Worm (Caenorhabditis elegans) whole organism, young adult: ENCODE results near the gene trcs-2.
A peak's percentile ranks its signal among the peaks of the same experiment; 100 is the strongest.

Experiments used
- B0019.2 ChIP-seq: fragments of 200-800 bp; sonication (Bioruptor generic); conservative IDR thresholded peaks from 2 replicates; pipeline ENCODE4 v1.3.6; 2022; ENCODE audit warnings: missing genetic modification reagents, missing genetic modification characterization, missing compliant biosample characterization
- B0261.1 ChIP-seq: sonication (generic microtip); optimal IDR thresholded peaks from 2 replicates; lab custom pipeline; 2016; ENCODE audit warnings: mild to moderate bottlenecking, missing genetic modification characterization, moderate library complexity, missing compliant biosample characterization
- B0336.3 ChIP-seq: fragments of 200-800 bp; sonication (Bioruptor generic); IDR thresholded peaks from 2 replicates; pipeline ENCODE4 v1.3.6; 2022; ENCODE audit warnings: missing genetic modification characterization, missing compliant biosample characterization
- D2030.7 ChIP-seq: fragments of 200-800 bp; sonication (Bioruptor generic); IDR thresholded peaks from 2 replicates; pipeline ENCODE4 v1.3.6; 2022; ENCODE audit warnings: missing genetic modification reagents, missing genetic modification characterization, missing compliant biosample characterization
- F52B5.7 ChIP-seq: sonication (generic microtip); optimal IDR thresholded peaks from 2 replicates; lab custom pipeline; 2016; ENCODE audit warnings: mild to moderate bottlenecking, missing genetic modification characterization, missing compliant biosample characterization
- ZK185.1 ChIP-seq: sonication (generic microtip); optimal IDR thresholded peaks from 2 replicates; lab custom pipeline; 2016; ENCODE audit warnings: mild to moderate bottlenecking, missing genetic modification characterization, missing compliant biosample characterization; ENCODE audit not compliant: poor library complexity, severe bottlenecking
- ama-1 ChIP-seq, 3 experiments: fragments of 150-350 bp in 1 of 3; sonication (generic microtip) in 2 of 3; optimal IDR thresholded peaks; 2 replicates each; lab custom pipeline; 2014 to 2018; ENCODE audit warnings: missing biosample characterization in 2 of 3, missing genetic modification characterization in 2 of 3, missing genetic modification reagents in 2 of 3
- aptf-2 ChIP-seq: fragments of 200-800 bp; sonication (Bioruptor generic); conservative IDR thresholded peaks from 2 replicates; pipeline ENCODE4 v1.3.6; 2022; ENCODE audit warnings: missing genetic modification reagents, missing genetic modification characterization, missing compliant biosample characterization
- attf-3 ChIP-seq: fragments of 200-800 bp; sonication (Bioruptor generic); conservative IDR thresholded peaks from 2 replicates; pipeline ENCODE4 v1.3.6; 2022; ENCODE audit warnings: missing genetic modification reagents, missing genetic modification characterization, missing compliant biosample characterization
- attf-5 ChIP-seq: fragments of 200-800 bp; sonication (Bioruptor generic); optimal IDR thresholded peaks from 2 replicates; lab custom pipeline; 2018; ENCODE audit warnings: mild to moderate bottlenecking, missing genetic modification characterization, missing compliant biosample characterization
- attf-6 ChIP-seq: fragments of 200-800 bp; sonication (Bioruptor generic); IDR thresholded peaks from 2 replicates; pipeline ENCODE4 v1.3.6; 2022; ENCODE audit warnings: missing genetic modification reagents, missing genetic modification characterization, missing compliant biosample characterization
- bed-2 ChIP-seq: fragments of 200-800 bp; sonication (Bioruptor generic); IDR thresholded peaks from 2 replicates; pipeline ENCODE4 v1.3.6; 2022; ENCODE audit warnings: missing genetic modification reagents, missing genetic modification characterization, missing compliant biosample characterization
- cebp-1 ChIP-seq, 2 experiments: fragments of 200-800 bp in 1 of 2; sonication (Bioruptor generic) in 1 of 2; sonication (generic microtip) in 1 of 2; IDR thresholded peaks in 1 of 2; optimal IDR thresholded peaks in 1 of 2; 2 replicates each; pipeline versions ENCODE4 v1.3.6 to Lab custom; 2017 to 2022; ENCODE audit warnings: missing compliant biosample characterization in 2 of 2, missing genetic modification characterization in 2 of 2, mild to moderate bottlenecking in 1 of 2, missing genetic modification reagents in 1 of 2, moderate library complexity in 1 of 2
- ceh-91 ChIP-seq: fragments of 200-800 bp; sonication (Bioruptor generic); IDR thresholded peaks from 2 replicates; pipeline ENCODE4 v1.3.6; 2022; ENCODE audit warnings: missing genetic modification reagents, missing genetic modification characterization, missing compliant biosample characterization
- chd-7 ChIP-seq: sonication (generic microtip); optimal IDR thresholded peaks from 2 replicates; lab custom pipeline; 2016; ENCODE audit warnings: mild to moderate bottlenecking, missing genetic modification characterization, moderate library complexity, missing compliant biosample characterization
- die-1 ChIP-seq: sonication (generic microtip); optimal IDR thresholded peaks from 2 replicates; lab custom pipeline; 2016; ENCODE audit warnings: missing genotype, mild to moderate bottlenecking, missing genetic modification characterization, missing compliant biosample characterization
- dox-1 ChIP-seq: fragments of 200-800 bp; sonication (Bioruptor generic); IDR thresholded peaks from 2 replicates; pipeline ENCODE4 v1.3.6; 2022; ENCODE audit warnings: missing genetic modification reagents, missing genetic modification characterization, missing compliant biosample characterization
- hlh-12 ChIP-seq: sonication (generic microtip); optimal IDR thresholded peaks from 2 replicates; lab custom pipeline; 2016; ENCODE audit warnings: missing genetic modification characterization, missing compliant biosample characterization
- hlh-26 ChIP-seq: fragments of 200-800 bp; sonication (Bioruptor generic); conservative IDR thresholded peaks from 2 replicates; pipeline ENCODE4 v1.3.6; 2022; ENCODE audit warnings: missing genetic modification reagents, missing genetic modification characterization, missing compliant biosample characterization
- hmg-20 ChIP-seq: fragments of 200-800 bp; sonication (Bioruptor generic); IDR thresholded peaks from 2 replicates; pipeline ENCODE4 v1.3.6; 2022; ENCODE audit warnings: missing genetic modification reagents, missing genetic modification characterization, missing compliant biosample characterization
- hsf-1 ChIP-seq: fragments of 200-800 bp; sonication (Bioruptor generic); IDR thresholded peaks from 2 replicates; pipeline ENCODE4 v1.3.6; 2022; ENCODE audit warnings: missing genetic modification reagents, missing genetic modification characterization, missing compliant biosample characterization
- lin-35 ChIP-seq, 3 experiments: fragments of 150-350 bp in 2 of 3; sonication (generic microtip) in 1 of 3; optimal IDR thresholded peaks; 2 replicates each; lab custom pipeline; 2014 to 2018; ENCODE audit warnings: missing biosample characterization in 3 of 3, missing genetic modification characterization in 3 of 3, missing genetic modification reagents in 3 of 3
- lin-40 ChIP-seq: sonication (generic microtip); optimal IDR thresholded peaks from 2 replicates; lab custom pipeline; 2016; ENCODE audit warnings: missing genetic modification characterization, mild to moderate bottlenecking, missing compliant biosample characterization, missing genotype, missing genetic modification reagents
- lin-54 ChIP-seq: fragments of 200-800 bp; sonication (Bioruptor generic); optimal IDR thresholded peaks from 2 replicates; lab custom pipeline; 2018; ENCODE audit warnings: mild to moderate bottlenecking, missing genetic modification characterization, missing compliant biosample characterization
- madf-10 ChIP-seq: sonication (generic microtip); optimal IDR thresholded peaks from 2 replicates; lab custom pipeline; 2016; ENCODE audit warnings: mild to moderate bottlenecking, missing genetic modification characterization, missing compliant biosample characterization
- mxl-1 ChIP-seq: sonication (generic microtip); optimal IDR thresholded peaks from 2 replicates; lab custom pipeline; 2016; ENCODE audit warnings: missing genetic modification characterization, missing compliant biosample characterization
- nfyb-1 ChIP-seq: fragments of 200-800 bp; sonication (Bioruptor generic); IDR thresholded peaks from 2 replicates; pipeline ENCODE4 v1.3.6; 2022; ENCODE audit warnings: missing genetic modification reagents, missing genetic modification characterization, missing compliant biosample characterization
- nhr-27 ChIP-seq: fragments of 200-800 bp; sonication (Bioruptor generic); optimal IDR thresholded peaks from 2 replicates; lab custom pipeline; 2018; ENCODE audit warnings: mild to moderate bottlenecking, missing genetic modification characterization, moderate library complexity, missing compliant biosample characterization
- repo-1 ChIP-seq: sonication (generic microtip); optimal IDR thresholded peaks from 2 replicates; lab custom pipeline; 2017; ENCODE audit warnings: mild to moderate bottlenecking, missing genetic modification characterization, missing compliant biosample characterization
- rpc-1 ChIP-seq, 2 experiments: fragments of 150-350 bp in 1 of 2; sonication (generic microtip) in 1 of 2; optimal IDR thresholded peaks; 2 replicates each; lab custom pipeline; 2014 to 2018; ENCODE audit warnings: missing biosample characterization in 1 of 2, missing genetic modification characterization in 1 of 2, missing genetic modification reagents in 1 of 2, missing genotype in 1 of 2
- sdz-38 ChIP-seq: sonication (generic microtip); optimal IDR thresholded peaks from 2 replicates; lab custom pipeline; 2016; ENCODE audit warnings: missing genotype, missing genetic modification characterization, missing compliant biosample characterization
- sea-2 ChIP-seq: fragments of 200-800 bp; sonication (Bioruptor generic); IDR thresholded peaks from 2 replicates; pipeline ENCODE4 v1.3.6; 2022; ENCODE audit warnings: missing genetic modification characterization, missing compliant biosample characterization
- snpc-4 ChIP-seq, 5 experiments: fragments of 150-350 bp in 1 of 5; sonication (generic microtip) in 4 of 5; optimal IDR thresholded peaks; 2 replicates each; lab custom pipeline; 2014 to 2018; ENCODE audit warnings: missing genetic modification characterization in 5 of 5, missing biosample characterization in 3 of 5, antibody characterized with exemption in 2 of 5, mild to moderate bottlenecking in 2 of 5, missing compliant biosample characterization in 2 of 5, missing genotype in 2 of 5, moderate library complexity in 2 of 5, missing genetic modification reagents in 1 of 5
- tbx-9 ChIP-seq: sonication (generic microtip); optimal IDR thresholded peaks from 2 replicates; lab custom pipeline; 2016; ENCODE audit warnings: borderline replicate concordance, missing genetic modification characterization, inconsistent platforms, missing compliant biosample characterization
- tlf-1 ChIP-seq: fragments of 200-800 bp; sonication (Bioruptor generic); optimal IDR thresholded peaks from 2 replicates; lab custom pipeline; 2018; ENCODE audit warnings: mild to moderate bottlenecking, missing genetic modification characterization, missing compliant biosample characterization
- zfh-2 ChIP-seq: fragments of 200-800 bp; sonication (Bioruptor generic); conservative IDR thresholded peaks from 2 replicates; pipeline ENCODE4 v1.3.6; 2022; ENCODE audit warnings: missing genetic modification reagents, missing genetic modification characterization, missing compliant biosample characterization
- ztf-18 ChIP-seq: sonication (generic microtip); optimal IDR thresholded peaks from 2 replicates; lab custom pipeline; 2016; ENCODE audit warnings: missing genotype, mild to moderate bottlenecking, missing genetic modification characterization, missing compliant biosample characterization
- ztf-25 ChIP-seq: fragments of 200-800 bp; sonication (Bioruptor generic); IDR thresholded peaks from 2 replicates; pipeline ENCODE4 v1.3.6; 2022; ENCODE audit warnings: missing genetic modification reagents, missing genetic modification characterization, missing compliant biosample characterization
- ztf-28 ChIP-seq: fragments of 200-800 bp; sonication (Bioruptor generic); IDR thresholded peaks from 2 replicates; pipeline ENCODE4 v1.3.6; 2022; ENCODE audit warnings: missing genetic modification reagents, missing genetic modification characterization, missing compliant biosample characterization

The trcs-2 gene

ce11 chrII:8747939-8748352 is 25.7 kb downstream of the trcs-2 start:
- TF ChIP-seq hlh-12 (tag; lab: Kevin White, UChicago) (no peak), ztf-18 (no peak), attf-5 (GFP tag; lab: Kevin White, UChicago) (no peak), ztf-25 (no peak), F52B5.7 (tag; lab: Kevin White, UChicago) (peak; percentile 4), hmg-20 (GFP tag; lab: Robert Waterston, UW) (no peak), attf-6 (no peak), dox-1 (GFP tag; lab: Robert Waterston, UW) (peak; percentile 10; the same call in 1 of the 2 replicates), B0019.2 (GFP tag; lab: Robert Waterston, UW) (no peak), B0336.3 (GFP tag; lab: Robert Waterston, UW) (no peak; the same call in 1 of the 2 replicates), aptf-2 (no peak), ama-1 (optimal IDR thresholded peaks at IDR 0.05; lab: Kevin White, UChicago) (no peak), ama-1 (GFP tag; optimal IDR thresholded peaks at IDR 0.05; lab: Kevin White, UChicago) (peak in 1 of 2 experiments; percentile 22), chd-7 (tag; lab: Kevin White, UChicago) (no peak), tbx-9 (tag; lab: Kevin White, UChicago) (peak; percentile 58), cebp-1 (GFP tag; IDR thresholded peaks at IDR 0.05; lab: Robert Waterston, UW) (peak; percentile 50; the same call in 1 of the 2 replicates), cebp-1 (tag; optimal IDR thresholded peaks at IDR 0.05; lab: Kevin White, UChicago) (peak; percentile 27), die-1 (tag; lab: Kevin White, UChicago) (no peak), bed-2 (GFP tag; lab: Robert Waterston, UW) (no peak), zfh-2 (GFP tag; lab: Robert Waterston, UW) (peak; percentile 73), lin-40 (tag; lab: Kevin White, UChicago) (no peak), attf-3 (GFP tag; lab: Robert Waterston, UW) (no peak), hlh-26 (GFP tag; lab: Robert Waterston, UW) (no peak), snpc-4 (GFP tag; optimal IDR thresholded peaks at IDR 0.05; lab: Kevin White, UChicago) (no peak), snpc-4 (tag; optimal IDR thresholded peaks at IDR 0.05; lab: Kevin White, UChicago) (no peak), lin-54 (GFP tag; lab: Kevin White, UChicago) (no peak), lin-35 (GFP tag; optimal IDR thresholded peaks at IDR 0.05; lab: Kevin White, UChicago) (no peak), mxl-1 (tag; lab: Kevin White, UChicago) (no peak), sdz-38 (tag; lab: Kevin White, UChicago) (no peak), ztf-28 (GFP tag; lab: Robert Waterston, UW) (0 out of 2 replicates have a peak, but pooled peaks have one; percentile 25), ZK185.1 (tag; lab: Kevin White, UChicago) (peak; percentile 49)

ce11 chrII:8748638-8749037 is 26.4 kb downstream of the trcs-2 start:
- TF ChIP-seq tlf-1 (GFP tag; lab: Kevin White, UChicago), result no peak
- TF ChIP-seq, all 124 proteins: peak for 0

- no peak for TF ChIP-seq zfh-2 (GFP tag; lab: Robert Waterston, UW)
- no peak for TF ChIP-seq attf-5 (GFP tag; lab: Kevin White, UChicago)
- no peak for TF ChIP-seq rpc-1 (optimal IDR thresholded peaks at IDR 0.05; lab: Kevin White, UChicago)
- TF ChIP-seq rpc-1 (tag; optimal IDR thresholded peaks at IDR 0.05; lab: Kevin White, UChicago), result no peak
- no peak for TF ChIP-seq madf-10
- no peak for TF ChIP-seq ceh-91 (GFP tag; lab: Robert Waterston, UW)
- no peak for TF ChIP-seq ZK185.1 (tag; lab: Kevin White, UChicago)
- no peak for TF ChIP-seq repo-1 (tag; lab: Kevin White, UChicago)
- no peak for TF ChIP-seq nhr-27 (tag; lab: Kevin White, UChicago)
- TF ChIP-seq D2030.7, result no peak
- no peak for TF ChIP-seq bed-2 (GFP tag; lab: Robert Waterston, UW)
- no peak for TF ChIP-seq sea-2
- no peak for TF ChIP-seq B0261.1 (tag; lab: Kevin White, UChicago)
- no peak for TF ChIP-seq nfyb-1 (GFP tag; lab: Robert Waterston, UW)
- no peak for TF ChIP-seq hsf-1 (GFP tag; lab: Robert Waterston, UW)
- TF ChIP-seq, all 124 proteins: peak for 0
Measured at ce11 chrII:8749084-8749483, 26.8 kb downstream of the trcs-2 start.
